Fruit fly (Drosophila melanogaster) whole organism, wandering third instar larva: Measurements from ENCODE around the gene CG5151.

Experiments used
- Abd-B ChIP-seq: fragments of >200 bp; optimal IDR thresholded peaks from 2 replicates; lab custom pipeline; 2017; ENCODE audit warnings: missing biosample characterization, missing genetic modification characterization
- CG32264 ChIP-seq: fragments of 200-800 bp; sonication (Bioruptor generic); optimal IDR thresholded peaks from 2 replicates; lab custom pipeline; 2016; ENCODE audit warnings: missing biosample characterization, missing genetic modification characterization
- CG9705 ChIP-seq: fragments of 200-800 bp; sonication (Bioruptor generic); optimal IDR thresholded peaks from 2 replicates; lab custom pipeline; 2018; ENCODE audit warnings: missing biosample characterization, mild to moderate bottlenecking, missing genetic modification characterization
- CrebA ChIP-seq: fragments of 200-800 bp; sonication (Bioruptor generic); optimal IDR thresholded peaks from 2 replicates; lab custom pipeline; 2016; ENCODE audit warnings: missing biosample characterization, mild to moderate bottlenecking, missing genetic modification characterization, borderline replicate concordance
- Dfd ChIP-seq: fragments of >200 bp; optimal IDR thresholded peaks from 2 replicates; lab custom pipeline; 2017; ENCODE audit warnings: missing biosample characterization, missing genetic modification characterization
- Dif ChIP-seq: fragments of 200-275, 200-300 bp; sonication (Bioruptor generic); optimal IDR thresholded peaks from 2 replicates; lab custom pipeline; 2018; ENCODE audit warnings: missing biosample characterization, missing genetic modification characterization; ENCODE audit not compliant: partially characterized antibody
- GATAd ChIP-seq: sonication (Bioruptor generic); optimal IDR thresholded peaks from 2 replicates; lab custom pipeline; 2016; ENCODE audit warnings: missing biosample characterization, missing genetic modification characterization
- HLH106 ChIP-seq: fragments of 200-800 bp; optimal IDR thresholded peaks from 3 replicates; lab custom pipeline; 2019; ENCODE audit warnings: missing biosample characterization, mild to moderate bottlenecking, missing genetic modification characterization, moderate library complexity
- Hnf4 ChIP-seq: fragments of 200-800 bp; sonication (Bioruptor generic); optimal IDR thresholded peaks from 2 replicates; lab custom pipeline; 2016; ENCODE audit warnings: missing biosample characterization, mild to moderate bottlenecking, missing genetic modification characterization
- Hr78 ChIP-seq: fragments of >200 bp; optimal IDR thresholded peaks from 2 replicates; lab custom pipeline; 2017; ENCODE audit warnings: missing biosample characterization, missing genetic modification characterization
- Hr83 ChIP-seq: fragments of 200-300 bp; sonication (Bioruptor generic); optimal IDR thresholded peaks from 2 replicates; lab custom pipeline; 2016; ENCODE audit warnings: missing biosample characterization, mild to moderate bottlenecking, missing genetic modification characterization, moderate library complexity; ENCODE audit not compliant: poor library complexity, severe bottlenecking
- Jra ChIP-seq: sonication (Bioruptor generic); optimal IDR thresholded peaks from 2 replicates; lab custom pipeline; 2016; ENCODE audit warnings: missing biosample characterization, missing genetic modification characterization
- Mio ChIP-seq: sonication (Bioruptor generic); optimal IDR thresholded peaks from 2 replicates; lab custom pipeline; 2016; ENCODE audit warnings: missing biosample characterization, missing genetic modification characterization
- Myc ChIP-seq: fragments of >200 bp; optimal IDR thresholded peaks from 2 replicates; lab custom pipeline; 2017
- N ChIP-seq: fragments of >200 bp; optimal IDR thresholded peaks from 2 replicates; lab custom pipeline; 2018; ENCODE audit warnings: missing biosample characterization, missing external identifiers, missing genetic modification characterization
- OdsH ChIP-seq: fragments of 200-800 bp; sonication (Bioruptor generic); optimal IDR thresholded peaks from 2 replicates; lab custom pipeline; 2016; ENCODE audit warnings: missing biosample characterization, mild to moderate bottlenecking, missing genetic modification characterization
- Rel ChIP-seq, 2 experiments: fragments of 200-800 bp; sonication (Bioruptor generic) in 1 of 2; optimal IDR thresholded peaks; 2 replicates in 1 of 2; 3 replicates in 1 of 2; lab custom pipeline; 2016 to 2019; ENCODE audit warnings: mild to moderate bottlenecking in 2 of 2, missing biosample characterization in 2 of 2, missing genetic modification characterization in 2 of 2, moderate library complexity in 1 of 2
- Sp1 ChIP-seq: fragments of 200-800 bp; sonication (Bioruptor generic); optimal IDR thresholded peaks from 3 replicates; lab custom pipeline; 2019; ENCODE audit warnings: missing biosample characterization, mild to moderate bottlenecking, missing genetic modification characterization, moderate library complexity
- Vsx2 ChIP-seq: fragments of 200-300, 225-300 bp; sonication (Bioruptor generic); optimal IDR thresholded peaks from 2 replicates; lab custom pipeline; 2018; ENCODE audit warnings: missing biosample characterization, missing genetic modification characterization; ENCODE audit not compliant: partially characterized antibody
- br ChIP-seq: fragments of 200-800 bp; sonication (Bioruptor generic); optimal IDR thresholded peaks from 2 replicates; lab custom pipeline; 2016; ENCODE audit warnings: missing biosample characterization, missing genetic modification characterization
- brk ChIP-seq: fragments of 200-800 bp; sonication (Bioruptor generic); optimal IDR thresholded peaks from 2 replicates; lab custom pipeline; 2016; ENCODE audit warnings: missing biosample characterization, mild to moderate bottlenecking, missing genetic modification characterization
- dl ChIP-seq, 2 experiments: fragments of 175-275, 200-275 bp in 1 of 2; fragments of 200-275 bp in 1 of 2; sonication (Bioruptor generic); optimal IDR thresholded peaks; lab custom pipeline; 2018; ENCODE audit warnings: mild to moderate bottlenecking in 2 of 2, missing biosample characterization in 2 of 2, missing genetic modification characterization in 2 of 2, moderate library complexity in 2 of 2; ENCODE audit not compliant: partially characterized antibody in 2 of 2, insufficient read depth in 1 of 2
- dmrt93B ChIP-seq: fragments of 200-800 bp; sonication (Bioruptor generic); optimal IDR thresholded peaks from 2 replicates; lab custom pipeline; 2018; ENCODE audit warnings: missing biosample characterization, mild to moderate bottlenecking, missing genetic modification characterization
- dsf ChIP-seq: sonication (Bioruptor generic); optimal IDR thresholded peaks from 2 replicates; lab custom pipeline; 2016; ENCODE audit warnings: missing biosample characterization, missing genetic modification characterization, borderline replicate concordance
- ey ChIP-seq: fragments of 200-800 bp; sonication (Bioruptor generic); optimal IDR thresholded peaks from 2 replicates; lab custom pipeline; 2016; ENCODE audit warnings: missing biosample characterization, missing genetic modification characterization
- foxo ChIP-seq, 2 experiments: fragments of 200-800 bp; sonication (Bioruptor generic); optimal IDR thresholded peaks; 2 replicates in 1 of 2; 3 replicates in 1 of 2; lab custom pipeline; 2016 to 2017; ENCODE audit warnings: missing biosample characterization in 2 of 2, missing genetic modification characterization in 2 of 2
- fru ChIP-seq: fragments of 200-800 bp; sonication (Bioruptor generic); optimal IDR thresholded peaks from 3 replicates; lab custom pipeline; 2016; ENCODE audit warnings: missing biosample characterization, mild to moderate bottlenecking, missing genetic modification characterization
- h ChIP-seq: fragments of 200-800 bp; sonication (Bioruptor generic); optimal IDR thresholded peaks from 3 replicates; lab custom pipeline; 2016; ENCODE audit warnings: missing biosample characterization, mild to moderate bottlenecking, missing genetic modification characterization
- jim ChIP-seq: fragments of 175-275, 200-325 bp; sonication (Bioruptor generic); optimal IDR thresholded peaks from 2 replicates; lab custom pipeline; 2016; ENCODE audit warnings: missing biosample characterization, mild to moderate bottlenecking, missing genetic modification characterization
- lola ChIP-seq: fragments of >200 bp; optimal IDR thresholded peaks from 2 replicates; lab custom pipeline; 2017; ENCODE audit warnings: missing biosample characterization, missing genetic modification characterization
- pan ChIP-seq: fragments of >200 bp; optimal IDR thresholded peaks from 2 replicates; lab custom pipeline; 2017
- psq ChIP-seq: fragments of 200-800 bp; sonication (Bioruptor generic); optimal IDR thresholded peaks from 3 replicates; lab custom pipeline; 2017; ENCODE audit warnings: missing biosample characterization, mild to moderate bottlenecking, missing genetic modification characterization, moderate library complexity
- rgr ChIP-seq: fragments of 200-800 bp; sonication (Bioruptor generic); optimal IDR thresholded peaks from 3 replicates; lab custom pipeline; 2016; ENCODE audit warnings: missing biosample characterization, mild to moderate bottlenecking, missing genetic modification characterization
- sage ChIP-seq: fragments of 200-800 bp; sonication (Bioruptor generic); optimal IDR thresholded peaks from 2 replicates; lab custom pipeline; 2016; ENCODE audit warnings: missing biosample characterization, mild to moderate bottlenecking, missing genetic modification characterization
- sv ChIP-seq: fragments of 200-800 bp; sonication (Bioruptor generic); optimal IDR thresholded peaks from 3 replicates; lab custom pipeline; 2016; ENCODE audit warnings: missing biosample characterization, missing genetic modification characterization
- tai ChIP-seq: sonication (Bioruptor generic); optimal IDR thresholded peaks from 2 replicates; lab custom pipeline; 2016; ENCODE audit warnings: missing biosample characterization, missing genetic modification characterization
- usp ChIP-seq: fragments of >200 bp; optimal IDR thresholded peaks from 2 replicates; lab custom pipeline; 2017; ENCODE audit warnings: missing biosample characterization, missing genetic modification characterization
- woc ChIP-seq: sonication (Bioruptor generic); optimal IDR thresholded peaks from 2 replicates; lab custom pipeline; 2016; ENCODE audit warnings: missing biosample characterization, mild to moderate bottlenecking, missing genetic modification characterization

CG5151 gene

dm6 chr3L:16128481-16128972 lies 36.0 kb downstream of the CG5151 start, which contains the start of gene Pgm1 (continued):
- TF ChIP-seq N (GFP tag; lab: Kevin White, UChicago) (no peak), GATAd (GFP tag; lab: Kevin White, UChicago) (no peak), Vsx2 (GFP tag; lab: Kevin White, UChicago) (no peak), Hnf4 (peak; percentile 84), Jra (GFP tag; lab: Kevin White, UChicago) (peak; percentile 82)

dm6 chr3L:16121791-16122190 lies 42.7 kb downstream of the CG5151 start, which contains the start of gene Strump:
Strump (plus strand) TSS chr3L:16122002.
- no peak for TF ChIP-seq sv (GFP tag; lab: Kevin White, UChicago)

- peak; percentile 84 for TF ChIP-seq HLH106
- TF ChIP-seq br (GFP tag; lab: Kevin White, UChicago) = peak; percentile 90
- no peak for TF ChIP-seq Dfd (GFP tag; lab: Kevin White, UChicago)
- peak; percentile 86 for TF ChIP-seq Hnf4
- TF ChIP-seq dl (GFP tag; optimal IDR thresholded peaks at IDR 0.05; lab: Kevin White, UChicago; ENCODE audit: insufficient read depth in 1 of 2, partially characterized antibody in 2 of 2) = no peak
- no peak for TF ChIP-seq N (GFP tag; lab: Kevin White, UChicago)
- TF ChIP-seq sage (GFP tag; lab: Kevin White, UChicago) = peak; percentile 74
- TF ChIP-seq dsf (GFP tag; lab: Kevin White, UChicago) = peak; percentile 84
- TF ChIP-seq psq (GFP tag; lab: Kevin White, UChicago) = peak; percentile 96
- TF ChIP-seq Sp1 (GFP tag; lab: Kevin White, UChicago) = peak; percentile 84
- no peak for TF ChIP-seq tai (GFP tag; lab: Kevin White, UChicago)
- no peak for TF ChIP-seq Myc
- TF ChIP-seq dmrt93B (GFP tag; lab: Kevin White, UChicago) = no peak
- peak; percentile 92 for TF ChIP-seq rgr (GFP tag; lab: Kevin White, UChicago)
- TF ChIP-seq Jra (GFP tag; lab: Kevin White, UChicago) = peak; percentile 82
- no peak for TF ChIP-seq brk (GFP tag; lab: Kevin White, UChicago)
- TF ChIP-seq sv (GFP tag; lab: Kevin White, UChicago) = peak; percentile 88
- no peak for TF ChIP-seq Rel (GFP tag; optimal IDR thresholded peaks at IDR 0.05; lab: Kevin White, UChicago)
- peak; percentile 44 for TF ChIP-seq Rel (tag; optimal IDR thresholded peaks at IDR 0.05; lab: Kevin White, UChicago)
- TF ChIP-seq ey (GFP tag; lab: Kevin White, UChicago) = peak; percentile 92
- no peak for TF ChIP-seq jim
- TF ChIP-seq GATAd (GFP tag; lab: Kevin White, UChicago) = peak; percentile 39
- TF ChIP-seq foxo (GFP tag; optimal IDR thresholded peaks at IDR 0.05; lab: Kevin White, UChicago) = peak; percentile 50 to 93
- TF ChIP-seq Mio = peak; percentile 61
- TF ChIP-seq fru = peak; percentile 93
- no peak for TF ChIP-seq lola (GFP tag; lab: Kevin White, UChicago)
- peak; percentile 96 for TF ChIP-seq h (GFP tag; lab: Kevin White, UChicago)
- TF ChIP-seq Vsx2 (GFP tag; lab: Kevin White, UChicago) = no peak
- TF ChIP-seq Abd-B (GFP tag; lab: Kevin White, UChicago) = no peak
- peak; percentile 77 for TF ChIP-seq CG32264 (GFP tag; lab: Kevin White, UChicago)
- peak; percentile 80 for TF ChIP-seq CG9705 (GFP tag; lab: Kevin White, UChicago)
- TF ChIP-seq Dif (GFP tag; lab: Kevin White, UChicago) = no peak
- no peak for TF ChIP-seq pan (lab: Kevin White, UChicago)
- TF ChIP-seq Hr83 (GFP tag; lab: Kevin White, UChicago) = peak; percentile 73
- TF ChIP-seq usp (GFP tag; lab: Kevin White, UChicago) = no peak
- no peak for TF ChIP-seq Hr78 (GFP tag; lab: Kevin White, UChicago)
- peak; percentile 94 for TF ChIP-seq woc
- TF ChIP-seq OdsH = peak; percentile 92
- no peak for TF ChIP-seq CrebA
These were observed 50.7 kb downstream of the CG5151 start for dm6 chr3L:16113607-16114337.
